Worm (Caenorhabditis elegans) whole organism, L1 larva: ENCODE data around the gene ncx-1.
A peak's percentile ranks its signal among the peaks of the same experiment; 100 is the strongest.

Source experiments
- C04F5.9 ChIP-seq: sonication (generic microtip); optimal IDR thresholded peaks from 2 replicates; lab custom pipeline; 2016; ENCODE audit warnings: missing genetic modification characterization, missing compliant biosample characterization
- alr-1 ChIP-seq: fragments of 200-800 bp; sonication (Bioruptor generic); optimal IDR thresholded peaks from 2 replicates; lab custom pipeline; 2018; ENCODE audit warnings: borderline replicate concordance, mild to moderate bottlenecking, missing genetic modification characterization, missing compliant biosample characterization
- ama-1 ChIP-seq: fragments of 150-350 bp; optimal IDR thresholded peaks from 2 replicates; lab custom pipeline; 2014
- ceh-63 ChIP-seq: fragments of 200-800 bp; sonication (Bioruptor generic); optimal IDR thresholded peaks from 2 replicates; lab custom pipeline; 2018; ENCODE audit warnings: mild to moderate bottlenecking, missing genetic modification characterization, missing compliant biosample characterization
- ceh-82 ChIP-seq, 3 experiments: fragments of 150-350 bp in 1 of 3; sonication (generic microtip) in 2 of 3; optimal IDR thresholded peaks; 2 replicates each; lab custom pipeline; 2014 to 2017; ENCODE audit warnings: missing biosample characterization in 3 of 3, missing genetic modification characterization in 3 of 3
- ces-1 ChIP-seq: fragments of 150-350 bp; optimal IDR thresholded peaks from 2 replicates; lab custom pipeline; 2014; ENCODE audit warnings: missing biosample characterization, missing genetic modification reagents, missing genetic modification characterization
- dsc-1 ChIP-seq: sonication (generic microtip); optimal IDR thresholded peaks from 2 replicates; lab custom pipeline; 2016; ENCODE audit warnings: mild to moderate bottlenecking, missing genetic modification characterization, missing compliant biosample characterization
- efl-1 ChIP-seq, 4 experiments: fragments of 150-350 bp; optimal IDR thresholded peaks in 3 of 4; peaks in 1 of 4; 1 replicate in 1 of 4; 2 replicates in 3 of 4; lab custom pipeline; 2014; ENCODE audit warnings: missing biosample characterization in 2 of 4, missing genetic modification characterization in 2 of 4, missing genetic modification reagents in 2 of 4
- elt-2 ChIP-seq: sonication (generic microtip); optimal IDR thresholded peaks from 2 replicates; lab custom pipeline; 2016; ENCODE audit warnings: missing genetic modification characterization, mild to moderate bottlenecking, inconsistent platforms, missing compliant biosample characterization, missing genetic modification reagents
- elt-3 ChIP-seq, 6 experiments: fragments of 150-350 bp in 1 of 6; sonication (generic microtip); optimal IDR thresholded peaks; 2 replicates each; lab custom pipeline; 2017 to 2018; ENCODE audit warnings: missing biosample characterization in 6 of 6, missing genetic modification characterization in 6 of 6, inconsistent platforms in 1 of 6
- ets-5 ChIP-seq: fragments of 200-800 bp; sonication (Bioruptor generic); IDR thresholded peaks from 2 replicates; pipeline ENCODE4 v1.3.6; 2022; ENCODE audit warnings: missing genetic modification characterization, missing compliant biosample characterization
- fkh-10 ChIP-seq: sonication (generic microtip); optimal IDR thresholded peaks from 2 replicates; lab custom pipeline; 2017; ENCODE audit warnings: missing biosample characterization, missing genetic modification reagents, missing genetic modification characterization
- fkh-4 ChIP-seq: sonication (generic microtip); optimal IDR thresholded peaks from 2 replicates; lab custom pipeline; 2016; ENCODE audit warnings: missing compliant biosample characterization, missing genetic modification characterization, borderline replicate concordance
- hlh-17 ChIP-seq: fragments of 200-800 bp; sonication (Bioruptor generic); optimal IDR thresholded peaks from 2 replicates; lab custom pipeline; 2018; ENCODE audit warnings: missing genetic modification characterization, mild to moderate bottlenecking, missing compliant biosample characterization, moderate library complexity, borderline replicate concordance
- hlh-4 ChIP-seq: sonication (generic microtip); optimal IDR thresholded peaks from 2 replicates; lab custom pipeline; 2016; ENCODE audit warnings: mild to moderate bottlenecking, missing genetic modification characterization, missing compliant biosample characterization
- lin-13 ChIP-seq: fragments of 150-350 bp; optimal IDR thresholded peaks from 2 replicates; lab custom pipeline; 2014; ENCODE audit warnings: missing biosample characterization, missing genetic modification reagents, missing genetic modification characterization
- lin-14 ChIP-seq: fragments of 200-800 bp; sonication (Bioruptor generic); optimal IDR thresholded peaks from 2 replicates; lab custom pipeline; 2018; ENCODE audit warnings: mild to moderate bottlenecking, missing genetic modification characterization, moderate library complexity, missing compliant biosample characterization
- lin-35 ChIP-seq, 2 experiments: fragments of 150-350 bp; optimal IDR thresholded peaks; 2 replicates each; lab custom pipeline; 2014; ENCODE audit warnings: missing biosample characterization in 2 of 2, missing genetic modification characterization in 2 of 2, missing genetic modification reagents in 2 of 2
- lir-3 ChIP-seq: sonication (generic microtip); optimal IDR thresholded peaks from 2 replicates; lab custom pipeline; 2016; ENCODE audit warnings: mild to moderate bottlenecking, missing genetic modification characterization, moderate library complexity, missing compliant biosample characterization; ENCODE audit not compliant: poor library complexity
- lsy-2 ChIP-seq, 2 experiments: fragments of 150-350 bp; optimal IDR thresholded peaks; 2 replicates each; lab custom pipeline; 2014; ENCODE audit warnings: missing biosample characterization in 2 of 2, missing genetic modification characterization in 2 of 2
- mdl-1 ChIP-seq, 2 experiments: fragments of 150-350 bp; optimal IDR thresholded peaks; 2 replicates each; lab custom pipeline; 2014 to 2017; ENCODE audit warnings: missing biosample characterization in 2 of 2, missing genetic modification characterization in 2 of 2, inconsistent platforms in 1 of 2
- mef-2 ChIP-seq: fragments of 150-350 bp; optimal IDR thresholded peaks from 2 replicates; lab custom pipeline; 2014; ENCODE audit warnings: missing biosample characterization, missing genetic modification characterization
- nhr-11 ChIP-seq: fragments of 150-350 bp; optimal IDR thresholded peaks from 2 replicates; lab custom pipeline; 2014; ENCODE audit warnings: missing biosample characterization, missing genetic modification characterization
- nhr-20 ChIP-seq: sonication (generic microtip); optimal IDR thresholded peaks from 2 replicates; lab custom pipeline; 2016; ENCODE audit warnings: mild to moderate bottlenecking, missing genetic modification characterization, missing compliant biosample characterization
- nhr-237 ChIP-seq: fragments of 150-350 bp; optimal IDR thresholded peaks from 2 replicates; lab custom pipeline; 2014; ENCODE audit warnings: missing biosample characterization, missing genetic modification characterization
- nhr-47 ChIP-seq: sonication (generic microtip); optimal IDR thresholded peaks from 2 replicates; lab custom pipeline; 2016; ENCODE audit warnings: mild to moderate bottlenecking, missing genetic modification characterization, moderate library complexity, missing compliant biosample characterization
- nhr-77 ChIP-seq: fragments of 150-350 bp; optimal IDR thresholded peaks from 2 replicates; lab custom pipeline; 2014; ENCODE audit warnings: missing biosample characterization, missing genetic modification characterization
- nhr-85 ChIP-seq: sonication (generic microtip); peaks from one replicate; lab custom pipeline; 2016; ENCODE audit warnings: missing genetic modification characterization, inconsistent platforms, missing compliant biosample characterization
- pag-3 ChIP-seq: sonication (generic microtip); optimal IDR thresholded peaks from 2 replicates; lab custom pipeline; 2017; ENCODE audit warnings: missing genetic modification characterization, mild to moderate bottlenecking, missing compliant biosample characterization, antibody characterized with exemption, borderline replicate concordance; ENCODE audit not compliant: insufficient read depth
- pqm-1 ChIP-seq: sonication (generic microtip); optimal IDR thresholded peaks from 3 replicates; lab custom pipeline; 2017; ENCODE audit warnings: missing biosample characterization, missing genetic modification characterization
- rnt-1 ChIP-seq: sonication (generic microtip); optimal IDR thresholded peaks from 2 replicates; lab custom pipeline; 2016; ENCODE audit warnings: mild to moderate bottlenecking, missing genetic modification characterization, moderate library complexity, missing compliant biosample characterization
- skn-1 ChIP-seq: fragments of 150-350 bp; optimal IDR thresholded peaks from 2 replicates; lab custom pipeline; 2014; ENCODE audit warnings: missing biosample characterization, missing genetic modification characterization
- sptf-1 ChIP-seq: fragments of 150-350 bp; optimal IDR thresholded peaks from 2 replicates; lab custom pipeline; 2014; ENCODE audit warnings: missing biosample characterization, missing genetic modification characterization
- sup-37 ChIP-seq: fragments of 200-800 bp; sonication (Bioruptor generic); optimal IDR thresholded peaks from 2 replicates; lab custom pipeline; 2018; ENCODE audit warnings: mild to moderate bottlenecking, missing genetic modification characterization, missing compliant biosample characterization
- tbx-2 ChIP-seq: sonication (generic microtip); optimal IDR thresholded peaks from 2 replicates; lab custom pipeline; 2016; ENCODE audit warnings: missing genetic modification characterization, missing compliant biosample characterization
- unc-130 ChIP-seq: fragments of 150-350 bp; optimal IDR thresholded peaks from 2 replicates; lab custom pipeline; 2017; ENCODE audit warnings: missing biosample characterization, missing genetic modification characterization, inconsistent platforms
- unc-86 ChIP-seq: sonication (generic microtip); optimal IDR thresholded peaks from 2 replicates; lab custom pipeline; 2016; ENCODE audit warnings: missing genetic modification characterization, missing compliant biosample characterization
- unc-98 ChIP-seq: fragments of 200-800 bp; sonication (Bioruptor generic); IDR thresholded peaks from 2 replicates; pipeline ENCODE4 v1.3.6; 2022; ENCODE audit warnings: missing genetic modification characterization, missing compliant biosample characterization
- xbp-1 ChIP-seq: sonication (generic microtip); optimal IDR thresholded peaks from 2 replicates; lab custom pipeline; 2016; ENCODE audit warnings: missing genetic modification characterization, missing compliant biosample characterization
- zag-1 ChIP-seq: fragments of 150-350 bp; optimal IDR thresholded peaks from 2 replicates; lab custom pipeline; 2014; ENCODE audit warnings: missing biosample characterization, missing genetic modification characterization
- zip-4 ChIP-seq: fragments of 200-800 bp; sonication (Bioruptor generic); optimal IDR thresholded peaks from 2 replicates; lab custom pipeline; 2018; ENCODE audit warnings: mild to moderate bottlenecking, missing genetic modification characterization, moderate library complexity, missing compliant biosample characterization
- ztf-11 ChIP-seq, 2 experiments: sonication (generic microtip); optimal IDR thresholded peaks; 2 replicates each; lab custom pipeline; 2016 to 2017; ENCODE audit warnings: missing genetic modification characterization in 2 of 2, missing biosample characterization in 1 of 2, missing compliant biosample characterization in 1 of 2
- ztf-4 ChIP-seq: fragments of 150-350 bp; optimal IDR thresholded peaks from 2 replicates; lab custom pipeline; 2014; ENCODE audit warnings: missing biosample characterization, missing genetic modification characterization

Gene ncx-1

ce11 chrV:20151855-20152254 lies 31.4 kb upstream of the ncx-1 start:
- no peak for TF ChIP-seq elt-3 (tag; optimal IDR thresholded peaks at IDR 0.05; lab: Kevin White, UChicago)
- no peak for TF ChIP-seq unc-86
- TF ChIP-seq nhr-77 = no peak
- TF ChIP-seq sptf-1 (tag; lab: Kevin White, UChicago) = no peak
- no peak for TF ChIP-seq nhr-85 (tag; lab: Kevin White, UChicago)
- TF ChIP-seq ztf-4 (tag; lab: Kevin White, UChicago) = no peak
- TF ChIP-seq alr-1 (tag; lab: Kevin White, UChicago) = no peak
- no peak for TF ChIP-seq ets-5 (GFP tag; lab: Robert Waterston, UW)
- TF ChIP-seq xbp-1 = no peak
- TF ChIP-seq pag-3 (tag; lab: Kevin White, UChicago) = no peak
- TF ChIP-seq ceh-82 (tag; optimal IDR thresholded peaks at IDR 0.05; lab: Kevin White, UChicago) = no peak
- TF ChIP-seq ceh-63 = no peak
- no peak for TF ChIP-seq skn-1 (tag; lab: Kevin White, UChicago)
- TF ChIP-seq ztf-11 (tag; optimal IDR thresholded peaks at IDR 0.05; lab: Kevin White, UChicago) = no peak
- no peak for TF ChIP-seq ama-1 (lab: Kevin White, UChicago)
- TF ChIP-seq lir-3 = no peak

- no peak for TF ChIP-seq sup-37 (GFP tag; lab: Kevin White, UChicago)
- no peak for TF ChIP-seq unc-130
- TF ChIP-seq dsc-1 (tag; lab: Kevin White, UChicago) = no peak
- no peak for TF ChIP-seq ces-1 (GFP tag; lab: Kevin White, UChicago)
- no peak for TF ChIP-seq lin-13
- TF ChIP-seq zip-4 = no peak
Measured at ce11 chrV:20151432-20151831, 31.0 kb upstream of the ncx-1 start, which contains the start of gene F19B2.7. TSS of gene F19B2.7 (plus strand) at chrV:20151732.

- TF ChIP-seq nhr-47 (no peak), fkh-10 (GFP tag; lab: Kevin White, UChicago) (no peak), zag-1 (tag; lab: Kevin White, UChicago) (no peak), unc-98 (no peak), elt-2 (tag; lab: Kevin White, UChicago) (peak; percentile 88), fkh-4 (tag; lab: Kevin White, UChicago) (no peak), efl-1 (optimal IDR thresholded peaks at IDR 0.05; lab: Kevin White, UChicago) (no peak), efl-1 (GFP tag; optimal IDR thresholded peaks at IDR 0.05 in 1 of 2; lab: Kevin White, UChicago) (peak in 1 of 2 experiments; percentile 20), unc-130 (no peak), rnt-1 (tag; lab: Kevin White, UChicago) (no peak), sup-37 (GFP tag; lab: Kevin White, UChicago) (no peak), tbx-2 (no peak), ces-1 (GFP tag; lab: Kevin White, UChicago) (no peak), lin-35 (GFP tag; optimal IDR thresholded peaks at IDR 0.05; lab: Kevin White, UChicago) (peak in 1 of 2 experiments; percentile 25), mdl-1 (tag; optimal IDR thresholded peaks at IDR 0.05; lab: Kevin White, UChicago) (no peak), lsy-2 (tag; optimal IDR thresholded peaks at IDR 0.05; lab: Kevin White, UChicago) (no peak), nhr-20 (tag; lab: Kevin White, UChicago) (no peak), hlh-17 (GFP tag; lab: Kevin White, UChicago) (no peak), mef-2 (no peak), zip-4 (no peak), nhr-11 (tag; lab: Kevin White, UChicago) (no peak), pqm-1 (tag; lab: Kevin White, UChicago) (peak; percentile 67), nhr-237 (tag; lab: Kevin White, UChicago) (no peak), lin-14 (no peak), C04F5.9 (tag; lab: Kevin White, UChicago) (no peak), hlh-4 (no peak)
- TF ChIP-seq, all 84 proteins: peak for 4
Measured at ce11 chrV:20147662-20148245, 27.3 kb upstream of the ncx-1 start, which contains the start of gene Y113G7A.13. TSS of gene Y113G7A.13 (plus strand) at chrV:20148195.
